Fruit fly (Drosophila melanogaster) whole organism, embryonic: Measurements from ENCODE around the gene SCCRO.
A peak's percentile ranks its signal among the peaks of the same experiment; 100 is the strongest.

Experiments used
- ATbp ChIP-seq: fragments of 200-800 bp; sonication (Bioruptor generic); optimal IDR thresholded peaks from 2 replicates; lab custom pipeline; 2017; ENCODE audit warnings: missing biosample characterization, mild to moderate bottlenecking, missing genetic modification characterization, missing genetic modification reagents
- Adf1 ChIP-seq: fragments of 200-800 bp; sonication (Bioruptor generic); IDR thresholded peaks from 2 replicates; pipeline ENCODE4 v1.3.6; 2022; ENCODE audit warnings: missing biosample characterization, missing genetic modification characterization
- Bgb ChIP-seq: fragments of 200-800 bp; sonication (Bioruptor generic); IDR thresholded peaks from 2 replicates; pipeline ENCODE4 v1.3.6; 2022; ENCODE audit warnings: missing biosample characterization, missing genetic modification characterization; ENCODE audit not compliant: partially characterized antibody
- CG10321 ChIP-seq: fragments of 200-800 bp; sonication (Bioruptor generic); IDR thresholded peaks from 2 replicates; pipeline ENCODE4 v1.3.6; 2022; ENCODE audit warnings: missing biosample characterization, missing genetic modification characterization
- CG10979 ChIP-seq: fragments of 200-800 bp; sonication (Bioruptor generic); optimal IDR thresholded peaks from 2 replicates; lab custom pipeline; 2018; ENCODE audit warnings: missing biosample characterization, mild to moderate bottlenecking, missing genetic modification characterization, moderate library complexity
- CG11247 ChIP-seq: fragments of 200-800 bp; sonication (Bioruptor generic); IDR thresholded peaks from 2 replicates; pipeline ENCODE4 v1.3.6; 2022; ENCODE audit warnings: missing biosample characterization, missing genetic modification characterization
- CG11456 ChIP-seq: fragments of 200-800 bp; sonication (Bioruptor generic); IDR thresholded peaks from 3 replicates; pipeline ENCODE4 v1.3.6; 2022; ENCODE audit warnings: missing biosample characterization, missing genetic modification characterization
- CG16813 ChIP-seq: fragments of 200-800 bp; sonication (Bioruptor generic); IDR thresholded peaks from 3 replicates; pipeline ENCODE4 v1.3.6; 2022; ENCODE audit warnings: missing biosample characterization, missing genetic modification characterization; ENCODE audit not compliant: partially characterized antibody
- CG1832 ChIP-seq: fragments of 200-800 bp; sonication (Bioruptor generic); optimal IDR thresholded peaks from 2 replicates; lab custom pipeline; 2017; ENCODE audit warnings: missing biosample characterization, mild to moderate bottlenecking, missing genetic modification characterization, inconsistent platforms
- CG2199 ChIP-seq: fragments of 200-800 bp; sonication (Bioruptor generic); IDR thresholded peaks from 3 replicates; pipeline ENCODE4 v1.3.6; 2022; ENCODE audit warnings: missing biosample characterization, missing genetic modification characterization
- CG31441 ChIP-seq: fragments of 200-800 bp; sonication (Bioruptor generic); IDR thresholded peaks from 2 replicates; pipeline ENCODE4 v1.3.6; 2022; ENCODE audit warnings: missing biosample characterization, missing genetic modification characterization
- CG3163 ChIP-seq: fragments of 200-800 bp; sonication (Bioruptor generic); optimal IDR thresholded peaks from 3 replicates; lab custom pipeline; 2016; ENCODE audit warnings: missing biosample characterization, missing genetic modification characterization
- CG32532 ChIP-seq: fragments of 200-800 bp; sonication (Bioruptor generic); IDR thresholded peaks from 2 replicates; pipeline ENCODE4 v1.3.6; 2022; ENCODE audit warnings: missing biosample characterization, missing genetic modification characterization
- CG42726 ChIP-seq: fragments of 200-800 bp; sonication (Bioruptor generic); IDR thresholded peaks from 2 replicates; pipeline ENCODE4 v1.3.6; 2022; ENCODE audit warnings: missing biosample characterization, missing genetic modification characterization; ENCODE audit not compliant: partially characterized antibody
- CG4360 ChIP-seq: fragments of 200-800 bp; sonication (Bioruptor generic); IDR thresholded peaks from 2 replicates; pipeline ENCODE4 v1.3.6; 2022; ENCODE audit warnings: missing biosample characterization, missing genetic modification characterization
- CG43689 ChIP-seq: fragments of 200-800 bp; sonication (Bioruptor generic); IDR thresholded peaks from 2 replicates; pipeline ENCODE4 v1.3.6; 2022; ENCODE audit warnings: missing biosample characterization, missing genetic modification characterization
- CG6683 ChIP-seq: fragments of 200-800 bp; sonication (Bioruptor generic); optimal IDR thresholded peaks from 2 replicates; lab custom pipeline; 2017; ENCODE audit warnings: missing biosample characterization, mild to moderate bottlenecking, missing genetic modification characterization, missing genetic modification reagents
- CG7745 ChIP-seq: fragments of 200-800 bp; sonication (Bioruptor generic); optimal IDR thresholded peaks from 2 replicates; lab custom pipeline; 2018; ENCODE audit warnings: missing biosample characterization, mild to moderate bottlenecking, missing genetic modification characterization, moderate library complexity
- CTCF ChIP-seq: fragments of 200-800 bp; sonication (Bioruptor generic); optimal IDR thresholded peaks from 2 replicates; lab custom pipeline; 2017; ENCODE audit warnings: missing biosample characterization, mild to moderate bottlenecking, missing genetic modification characterization, moderate library complexity
- Deaf1 ChIP-seq: fragments of 200-800 bp; optimal IDR thresholded peaks from 3 replicates; lab custom pipeline; 2019; ENCODE audit warnings: missing biosample characterization, mild to moderate bottlenecking, missing genetic modification characterization, moderate library complexity
- Dll ChIP-seq: fragments of 200-800 bp; sonication (Bioruptor generic); IDR thresholded peaks from 4 replicates; pipeline ENCODE4 v1.3.6; 2022; ENCODE audit warnings: missing biosample characterization, missing genetic modification characterization; ENCODE audit not compliant: partially characterized antibody
- HLH3B ChIP-seq: fragments of 200-800 bp; sonication (Bioruptor generic); IDR thresholded peaks from 2 replicates; pipeline ENCODE4 v1.3.6; 2022; ENCODE audit warnings: missing biosample characterization, missing genetic modification characterization
- Jarid2 ChIP-seq: fragments of 200-800 bp; sonication (Bioruptor generic); optimal IDR thresholded peaks from 3 replicates; lab custom pipeline; 2017; ENCODE audit warnings: mild to moderate bottlenecking, missing biosample characterization, missing genetic modification reagents, missing genetic modification characterization
- Lhr ChIP-seq: fragments of 200-800 bp; sonication (Bioruptor generic); optimal IDR thresholded peaks from 3 replicates; lab custom pipeline; 2017; ENCODE audit warnings: mild to moderate bottlenecking, missing biosample characterization, missing genetic modification reagents, missing genetic modification characterization
- MTF-1 ChIP-seq: fragments of 200-800 bp; sonication (Bioruptor generic); optimal IDR thresholded peaks from 2 replicates; lab custom pipeline; 2018; ENCODE audit warnings: missing biosample characterization, mild to moderate bottlenecking, missing genetic modification characterization, borderline replicate concordance
- Med ChIP-seq: fragments of 200-800 bp; sonication (Bioruptor generic); peaks from one replicate; lab custom pipeline; 2016; ENCODE audit warnings: missing biosample characterization, missing genetic modification characterization, mild to moderate bottlenecking, inconsistent platforms, moderate library complexity
- Nf-YA ChIP-seq: fragments of 200-800 bp; sonication (Bioruptor generic); IDR thresholded peaks from 2 replicates; pipeline ENCODE4 v1.3.6; 2022; ENCODE audit warnings: missing biosample characterization, missing genetic modification characterization
- Optix ChIP-seq: fragments of 200-800 bp; sonication (Bioruptor generic); IDR thresholded peaks from 3 replicates; pipeline ENCODE4 v1.3.6; 2022; ENCODE audit warnings: missing biosample characterization, missing genetic modification characterization
- PHDP ChIP-seq: fragments of 200-800 bp; sonication (Bioruptor generic); optimal IDR thresholded peaks from 3 replicates; lab custom pipeline; 2018; ENCODE audit warnings: missing biosample characterization, mild to moderate bottlenecking, missing genetic modification characterization, moderate library complexity
- Scr ChIP-seq: fragments of 200-800 bp; sonication (Bioruptor generic); IDR thresholded peaks from 2 replicates; pipeline ENCODE4 v1.3.6; 2022; ENCODE audit warnings: missing biosample characterization, missing genetic modification characterization; ENCODE audit not compliant: partially characterized antibody
- Trl ChIP-seq, 3 experiments: fragments of >200 bp in 2 of 3; fragments of 200-800 bp in 1 of 3; sonication (Bioruptor generic) in 1 of 3; optimal IDR thresholded peaks; 2 replicates in 1 of 3; 3 replicates in 2 of 3; lab custom pipeline; 2016 to 2017; ENCODE audit warnings: missing biosample characterization in 1 of 3, missing genetic modification characterization in 1 of 3
- Xrp1 ChIP-seq: fragments of 200-800 bp; sonication (Bioruptor generic); IDR thresholded peaks from 2 replicates; pipeline ENCODE4 v1.3.6; 2022; ENCODE audit warnings: missing biosample characterization, missing genetic modification characterization
- ab ChIP-seq: fragments of 200-800 bp; sonication (Bioruptor generic); optimal IDR thresholded peaks from 2 replicates; lab custom pipeline; 2016; ENCODE audit warnings: missing biosample characterization, missing genetic modification characterization
- chinmo ChIP-seq: fragments of 200-800 bp; sonication (Bioruptor generic); IDR thresholded peaks from 4 replicates; pipeline ENCODE4 v1.3.6; 2022; ENCODE audit warnings: missing biosample characterization, missing genetic modification characterization; ENCODE audit not compliant: partially characterized antibody
- chm ChIP-seq: fragments of 200-800 bp; sonication (Bioruptor generic); IDR thresholded peaks from 2 replicates; pipeline ENCODE4 v1.3.6; 2022; ENCODE audit warnings: missing biosample characterization, missing genetic modification characterization
- ci ChIP-seq: fragments of 200-800 bp; sonication (Bioruptor generic); IDR thresholded peaks from 3 replicates; pipeline ENCODE4 v1.3.6; 2022; ENCODE audit warnings: missing biosample characterization, missing genetic modification characterization
- hbn ChIP-seq: fragments of 200-800 bp; sonication (Bioruptor generic); IDR thresholded peaks from 2 replicates; pipeline ENCODE4 v1.3.6; 2022; ENCODE audit warnings: missing biosample characterization, missing genetic modification characterization; ENCODE audit not compliant: partially characterized antibody
- jigr1 ChIP-seq: fragments of 200-800 bp; sonication (Bioruptor generic); IDR thresholded peaks from 3 replicates; pipeline ENCODE4 v1.3.6; 2022; ENCODE audit warnings: missing biosample characterization, missing genetic modification characterization
- lmd ChIP-seq: fragments of 200-800 bp; sonication (Bioruptor generic); IDR thresholded peaks from 2 replicates; pipeline ENCODE4 v1.3.6; 2022; ENCODE audit warnings: missing biosample characterization, missing genetic modification characterization
- lov ChIP-seq, 2 experiments: fragments of 200-800 bp in 1 of 2; fragments of >200 bp in 1 of 2; sonication (Bioruptor generic) in 1 of 2; IDR thresholded peaks in 1 of 2; optimal IDR thresholded peaks in 1 of 2; 2 replicates in 1 of 2; 3 replicates in 1 of 2; pipeline versions ENCODE4 v1.3.6 to Lab custom; 2017 to 2022; ENCODE audit warnings: missing biosample characterization in 1 of 2, missing genetic modification characterization in 1 of 2
- sd ChIP-seq: fragments of 200-800 bp; sonication (Bioruptor generic); optimal IDR thresholded peaks from 3 replicates; lab custom pipeline; 2018; ENCODE audit warnings: missing biosample characterization, mild to moderate bottlenecking, missing genetic modification characterization, moderate library complexity
- stc ChIP-seq: fragments of 200-800 bp; sonication (Bioruptor generic); IDR thresholded peaks from 2 replicates; pipeline ENCODE4 v1.3.6; 2022; ENCODE audit warnings: missing biosample characterization, missing genetic modification characterization
- yki ChIP-seq: fragments of >200 bp; optimal IDR thresholded peaks from 3 replicates; lab custom pipeline; 2018
- zfh1 ChIP-seq: fragments of 200-800 bp; sonication (Bioruptor generic); IDR thresholded peaks from 3 replicates; pipeline ENCODE4 v1.3.6; 2022; ENCODE audit warnings: missing biosample characterization, missing genetic modification characterization

SCCRO gene

DNA sequence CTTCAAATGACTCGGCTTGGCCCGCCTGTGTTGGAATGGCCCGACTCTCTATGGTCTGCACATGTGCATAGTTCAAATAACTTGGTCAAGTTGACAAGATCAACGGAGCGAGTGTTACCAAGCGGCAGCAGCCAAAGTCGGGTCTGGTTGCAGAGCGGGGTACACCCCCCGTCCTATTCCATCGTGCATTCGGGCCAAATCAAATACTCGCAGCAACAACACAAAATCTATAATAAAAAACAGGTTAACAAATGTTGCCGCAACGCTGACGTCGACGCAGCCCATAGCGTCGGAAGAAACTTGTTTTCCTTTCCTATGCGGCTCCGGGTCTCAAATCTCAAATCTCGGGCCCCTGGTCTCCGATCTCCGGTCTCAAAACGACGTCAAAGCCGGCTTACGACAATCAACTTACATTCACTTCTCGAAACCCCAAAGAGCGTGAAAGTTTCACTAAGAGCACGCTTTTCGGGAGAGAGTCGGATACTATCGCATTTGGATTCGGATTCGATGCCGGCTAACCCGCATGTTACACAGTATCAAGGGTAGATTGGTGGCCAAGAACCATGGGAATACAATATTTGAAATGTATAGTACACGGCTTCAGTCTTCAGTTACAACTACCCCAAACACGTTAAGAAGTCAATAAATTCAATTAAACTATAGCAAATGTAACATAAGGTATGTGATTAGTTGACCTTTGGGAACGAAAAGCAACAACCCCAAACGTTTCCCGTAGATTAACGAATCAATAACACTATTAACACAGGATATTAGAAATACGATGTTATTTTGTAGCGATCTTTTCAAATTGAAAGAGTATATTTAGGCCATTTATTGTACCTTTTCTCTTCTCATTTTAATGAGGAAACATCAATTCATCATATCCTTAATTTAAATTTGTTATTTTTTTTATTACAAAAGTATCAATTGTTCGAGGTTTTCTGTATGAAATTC, 28.7 kb upstream of the SCCRO start (continued):
- TF ChIP-seq sd (tag; lab: Kevin White, UChicago) = peak; percentile 95
- peak; percentile 50; the same call in 1 of the 2 replicates for TF ChIP-seq CG4360
- TF ChIP-seq PHDP (tag; lab: Kevin White, UChicago) = peak; percentile 35
- peak; percentile 10; the same call in 1 of the 3 replicates for TF ChIP-seq CG2199 (GFP tag; lab: Robert Waterston, UW)
- TF ChIP-seq CG11247 (GFP tag; lab: Robert Waterston, UW) = no peak
- no peak for TF ChIP-seq lov (optimal IDR thresholded peaks at IDR 0.05; lab: Kevin White, UChicago)
- no peak for TF ChIP-seq lov (GFP tag; IDR thresholded peaks at IDR 0.05; lab: Robert Waterston, UW)
- TF ChIP-seq Xrp1 (GFP tag; lab: Robert Waterston, UW) = peak; percentile 14; the same call in 1 of the 2 replicates
- TF ChIP-seq yki (lab: Kevin White, UChicago) = peak; percentile 14
- 0 out of 3 replicates have a peak, but pooled peaks have one; percentile 7 for TF ChIP-seq zfh1 (GFP tag; lab: Robert Waterston, UW)
- no peak for TF ChIP-seq Nf-YA (GFP tag; lab: Robert Waterston, UW)
- peak; percentile 35; the same call in 1 of the 2 replicates for TF ChIP-seq CG32532 (GFP tag; lab: Robert Waterston, UW)
- TF ChIP-seq ATbp (GFP tag; lab: Kevin White, UChicago) = peak; percentile 52
- peak; percentile 26 for TF ChIP-seq Lhr (GFP tag; lab: Kevin White, UChicago)
- TF ChIP-seq Optix (GFP tag; lab: Robert Waterston, UW) = no peak
- TF ChIP-seq CG11456 (GFP tag; lab: Robert Waterston, UW) = peak; percentile 49; the same call in 1 of the 3 replicates
- peak; percentile 58; the same call in 1 of the 2 replicates for TF ChIP-seq lmd (GFP tag; lab: Robert Waterston, UW)

- TF ChIP-seq CG2199 (GFP tag; lab: Robert Waterston, UW) (peak; percentile 93), CTCF (GFP tag; lab: Kevin White, UChicago) (no peak), yki (lab: Kevin White, UChicago) (peak; percentile 70), jigr1 (GFP tag; lab: Robert Waterston, UW) (no peak), hbn (GFP tag; lab: Robert Waterston, UW) (0 out of 2 replicates have a peak, but pooled peaks have one; percentile 20), CG10321 (GFP tag; lab: Robert Waterston, UW) (peak; percentile 55; the same call in 1 of the 2 replicates), ab (GFP tag; lab: Kevin White, UChicago) (no peak), Dll (GFP tag; lab: Robert Waterston, UW) (0 out of 4 replicates have a peak, but pooled peaks have one; percentile 15), Deaf1 (tag; lab: Kevin White, UChicago) (peak; percentile 53), Trl (optimal IDR thresholded peaks at IDR 0.05; lab: Kevin White, UChicago) (peak; percentile 94 to 95), Trl (GFP tag; optimal IDR thresholded peaks at IDR 0.05; lab: Kevin White, UChicago) (no peak), CG1832 (GFP tag; lab: Kevin White, UChicago) (peak; percentile 83), Jarid2 (GFP tag; lab: Kevin White, UChicago) (peak; percentile 81), stc (GFP tag; lab: Robert Waterston, UW) (peak; percentile 34; the same call in 1 of the 2 replicates), MTF-1 (GFP tag; lab: Kevin White, UChicago) (peak; percentile 13), CG31441 (0 out of 2 replicates have a peak, but pooled peaks have one; percentile 6), CG7745 (tag; lab: Kevin White, UChicago) (peak; percentile 4), CG42726 (GFP tag; lab: Robert Waterston, UW) (peak; percentile 7; the same call in 1 of the 2 replicates), chm (GFP tag; lab: Robert Waterston, UW) (peak; percentile 70; the same call in 1 of the 2 replicates), CG6683 (GFP tag; lab: Kevin White, UChicago) (no peak), CG43689 (no peak), Scr (GFP tag; lab: Robert Waterston, UW) (peak; percentile 21; the same call in 1 of the 2 replicates), CG10979 (tag; lab: Kevin White, UChicago) (no peak), CG3163 (GFP tag; lab: Kevin White, UChicago) (peak; percentile 92), CG32532 (GFP tag; lab: Robert Waterston, UW) (no peak), HLH3B (GFP tag; lab: Robert Waterston, UW) (peak; percentile 13; the same call in 1 of the 2 replicates), chinmo (GFP tag; lab: Robert Waterston, UW) (peak; percentile 76; the same call in 1 of the 4 replicates), CG16813 (GFP tag; lab: Robert Waterston, UW) (no peak), Adf1 (GFP tag; lab: Robert Waterston, UW) (peak; percentile 90), ci (peak; percentile 36; the same call in 1 of the 3 replicates), Bgb (GFP tag; lab: Robert Waterston, UW) (peak; percentile 30; the same call in 1 of the 2 replicates), Med (GFP tag; lab: Kevin White, UChicago) (peak; percentile 15)
Measured at dm6 chr3L:15535228-15535598, 28.0 kb upstream of the SCCRO start, which contains the start of gene CrebA. Gene CrebA, plus strand, starts transcription at chr3L:15535395.
